Worm (Caenorhabditis elegans): ENCODE measurements around the gene T27A10.2.

ce11 chrX:3563903-3564302 lies 21.9 kb upstream of the T27A10.2 start, which contains the start of gene vit-4:
- TF ChIP-seq dve-1 (tag; optimal IDR thresholded peaks at IDR 0.05; ENCODE audit: insufficient read depth): no peak
- TF ChIP-seq zag-1 (tag; optimal IDR thresholded peaks at IDR 0.05): no peak
- TF ChIP-seq nhr-237 (tag; optimal IDR thresholded peaks at IDR 0.05): no peak
- TF ChIP-seq unc-62 (GFP tag; optimal IDR thresholded peaks at IDR 0.05 in 1 of 2): no peak
- no peak for TF ChIP-seq unc-62 (tag; optimal IDR thresholded peaks at IDR 0.05)
- no peak for TF ChIP-seq nhr-48 (tag; optimal IDR thresholded peaks at IDR 0.05)
- TF ChIP-seq mdl-1 (tag; optimal IDR thresholded peaks at IDR 0.05): no peak
- no peak for TF ChIP-seq lir-3 (tag; optimal IDR thresholded peaks at IDR 0.05)
- no peak for TF ChIP-seq nhr-10 (tag; optimal IDR thresholded peaks at IDR 0.05)
